Fruit fly (Drosophila melanogaster) whole organism, wandering third instar larva: ENCODE data around the gene CG9004.

Experiments used
- Abd-B ChIP-seq: fragments of >200 bp; optimal IDR thresholded peaks from 2 replicates; lab custom pipeline; 2017; ENCODE audit warnings: missing biosample characterization, missing genetic modification characterization
- CG32264 ChIP-seq: fragments of 200-800 bp; sonication (Bioruptor generic); optimal IDR thresholded peaks from 2 replicates; lab custom pipeline; 2016; ENCODE audit warnings: missing biosample characterization, missing genetic modification characterization
- CG9705 ChIP-seq: fragments of 200-800 bp; sonication (Bioruptor generic); optimal IDR thresholded peaks from 2 replicates; lab custom pipeline; 2018; ENCODE audit warnings: missing biosample characterization, mild to moderate bottlenecking, missing genetic modification characterization
- CrebA ChIP-seq: fragments of 200-800 bp; sonication (Bioruptor generic); optimal IDR thresholded peaks from 2 replicates; lab custom pipeline; 2016; ENCODE audit warnings: missing biosample characterization, mild to moderate bottlenecking, missing genetic modification characterization, borderline replicate concordance
- Dfd ChIP-seq: fragments of >200 bp; optimal IDR thresholded peaks from 2 replicates; lab custom pipeline; 2017; ENCODE audit warnings: missing biosample characterization, missing genetic modification characterization
- Dif ChIP-seq: fragments of 200-275, 200-300 bp; sonication (Bioruptor generic); optimal IDR thresholded peaks from 2 replicates; lab custom pipeline; 2018; ENCODE audit warnings: missing biosample characterization, missing genetic modification characterization; ENCODE audit not compliant: partially characterized antibody
- GATAd ChIP-seq: sonication (Bioruptor generic); optimal IDR thresholded peaks from 2 replicates; lab custom pipeline; 2016; ENCODE audit warnings: missing biosample characterization, missing genetic modification characterization
- HLH106 ChIP-seq: fragments of 200-800 bp; optimal IDR thresholded peaks from 3 replicates; lab custom pipeline; 2019; ENCODE audit warnings: missing biosample characterization, mild to moderate bottlenecking, missing genetic modification characterization, moderate library complexity
- Hnf4 ChIP-seq: fragments of 200-800 bp; sonication (Bioruptor generic); optimal IDR thresholded peaks from 2 replicates; lab custom pipeline; 2016; ENCODE audit warnings: missing biosample characterization, mild to moderate bottlenecking, missing genetic modification characterization
- Hr78 ChIP-seq: fragments of >200 bp; optimal IDR thresholded peaks from 2 replicates; lab custom pipeline; 2017; ENCODE audit warnings: missing biosample characterization, missing genetic modification characterization
- Hr83 ChIP-seq: fragments of 200-300 bp; sonication (Bioruptor generic); optimal IDR thresholded peaks from 2 replicates; lab custom pipeline; 2016; ENCODE audit warnings: missing biosample characterization, mild to moderate bottlenecking, missing genetic modification characterization, moderate library complexity; ENCODE audit not compliant: poor library complexity, severe bottlenecking
- Jra ChIP-seq: sonication (Bioruptor generic); optimal IDR thresholded peaks from 2 replicates; lab custom pipeline; 2016; ENCODE audit warnings: missing biosample characterization, missing genetic modification characterization
- Mio ChIP-seq: sonication (Bioruptor generic); optimal IDR thresholded peaks from 2 replicates; lab custom pipeline; 2016; ENCODE audit warnings: missing biosample characterization, missing genetic modification characterization
- Myc ChIP-seq: fragments of >200 bp; optimal IDR thresholded peaks from 2 replicates; lab custom pipeline; 2017
- N ChIP-seq: fragments of >200 bp; optimal IDR thresholded peaks from 2 replicates; lab custom pipeline; 2018; ENCODE audit warnings: missing biosample characterization, missing external identifiers, missing genetic modification characterization
- OdsH ChIP-seq: fragments of 200-800 bp; sonication (Bioruptor generic); optimal IDR thresholded peaks from 2 replicates; lab custom pipeline; 2016; ENCODE audit warnings: missing biosample characterization, mild to moderate bottlenecking, missing genetic modification characterization
- Rel ChIP-seq, 2 experiments: fragments of 200-800 bp; sonication (Bioruptor generic) in 1 of 2; optimal IDR thresholded peaks; 2 replicates in 1 of 2; 3 replicates in 1 of 2; lab custom pipeline; 2016 to 2019; ENCODE audit warnings: mild to moderate bottlenecking in 2 of 2, missing biosample characterization in 2 of 2, missing genetic modification characterization in 2 of 2, moderate library complexity in 1 of 2
- Sp1 ChIP-seq: fragments of 200-800 bp; sonication (Bioruptor generic); optimal IDR thresholded peaks from 3 replicates; lab custom pipeline; 2019; ENCODE audit warnings: missing biosample characterization, mild to moderate bottlenecking, missing genetic modification characterization, moderate library complexity
- Vsx2 ChIP-seq: fragments of 200-300, 225-300 bp; sonication (Bioruptor generic); optimal IDR thresholded peaks from 2 replicates; lab custom pipeline; 2018; ENCODE audit warnings: missing biosample characterization, missing genetic modification characterization; ENCODE audit not compliant: partially characterized antibody
- br ChIP-seq: fragments of 200-800 bp; sonication (Bioruptor generic); optimal IDR thresholded peaks from 2 replicates; lab custom pipeline; 2016; ENCODE audit warnings: missing biosample characterization, missing genetic modification characterization
- brk ChIP-seq: fragments of 200-800 bp; sonication (Bioruptor generic); optimal IDR thresholded peaks from 2 replicates; lab custom pipeline; 2016; ENCODE audit warnings: missing biosample characterization, mild to moderate bottlenecking, missing genetic modification characterization
- dl ChIP-seq, 2 experiments: fragments of 175-275, 200-275 bp in 1 of 2; fragments of 200-275 bp in 1 of 2; sonication (Bioruptor generic); optimal IDR thresholded peaks; lab custom pipeline; 2018; ENCODE audit warnings: mild to moderate bottlenecking in 2 of 2, missing biosample characterization in 2 of 2, missing genetic modification characterization in 2 of 2, moderate library complexity in 2 of 2; ENCODE audit not compliant: partially characterized antibody in 2 of 2, insufficient read depth in 1 of 2
- dmrt93B ChIP-seq: fragments of 200-800 bp; sonication (Bioruptor generic); optimal IDR thresholded peaks from 2 replicates; lab custom pipeline; 2018; ENCODE audit warnings: missing biosample characterization, mild to moderate bottlenecking, missing genetic modification characterization
- dsf ChIP-seq: sonication (Bioruptor generic); optimal IDR thresholded peaks from 2 replicates; lab custom pipeline; 2016; ENCODE audit warnings: missing biosample characterization, missing genetic modification characterization, borderline replicate concordance
- ey ChIP-seq: fragments of 200-800 bp; sonication (Bioruptor generic); optimal IDR thresholded peaks from 2 replicates; lab custom pipeline; 2016; ENCODE audit warnings: missing biosample characterization, missing genetic modification characterization
- foxo ChIP-seq, 2 experiments: fragments of 200-800 bp; sonication (Bioruptor generic); optimal IDR thresholded peaks; 2 replicates in 1 of 2; 3 replicates in 1 of 2; lab custom pipeline; 2016 to 2017; ENCODE audit warnings: missing biosample characterization in 2 of 2, missing genetic modification characterization in 2 of 2
- fru ChIP-seq: fragments of 200-800 bp; sonication (Bioruptor generic); optimal IDR thresholded peaks from 3 replicates; lab custom pipeline; 2016; ENCODE audit warnings: missing biosample characterization, mild to moderate bottlenecking, missing genetic modification characterization
- h ChIP-seq: fragments of 200-800 bp; sonication (Bioruptor generic); optimal IDR thresholded peaks from 3 replicates; lab custom pipeline; 2016; ENCODE audit warnings: missing biosample characterization, mild to moderate bottlenecking, missing genetic modification characterization
- jim ChIP-seq: fragments of 175-275, 200-325 bp; sonication (Bioruptor generic); optimal IDR thresholded peaks from 2 replicates; lab custom pipeline; 2016; ENCODE audit warnings: missing biosample characterization, mild to moderate bottlenecking, missing genetic modification characterization
- lola ChIP-seq: fragments of >200 bp; optimal IDR thresholded peaks from 2 replicates; lab custom pipeline; 2017; ENCODE audit warnings: missing biosample characterization, missing genetic modification characterization
- pan ChIP-seq: fragments of >200 bp; optimal IDR thresholded peaks from 2 replicates; lab custom pipeline; 2017
- psq ChIP-seq: fragments of 200-800 bp; sonication (Bioruptor generic); optimal IDR thresholded peaks from 3 replicates; lab custom pipeline; 2017; ENCODE audit warnings: missing biosample characterization, mild to moderate bottlenecking, missing genetic modification characterization, moderate library complexity
- rgr ChIP-seq: fragments of 200-800 bp; sonication (Bioruptor generic); optimal IDR thresholded peaks from 3 replicates; lab custom pipeline; 2016; ENCODE audit warnings: missing biosample characterization, mild to moderate bottlenecking, missing genetic modification characterization
- sage ChIP-seq: fragments of 200-800 bp; sonication (Bioruptor generic); optimal IDR thresholded peaks from 2 replicates; lab custom pipeline; 2016; ENCODE audit warnings: missing biosample characterization, mild to moderate bottlenecking, missing genetic modification characterization
- sv ChIP-seq: fragments of 200-800 bp; sonication (Bioruptor generic); optimal IDR thresholded peaks from 3 replicates; lab custom pipeline; 2016; ENCODE audit warnings: missing biosample characterization, missing genetic modification characterization
- tai ChIP-seq: sonication (Bioruptor generic); optimal IDR thresholded peaks from 2 replicates; lab custom pipeline; 2016; ENCODE audit warnings: missing biosample characterization, missing genetic modification characterization
- usp ChIP-seq: fragments of >200 bp; optimal IDR thresholded peaks from 2 replicates; lab custom pipeline; 2017; ENCODE audit warnings: missing biosample characterization, missing genetic modification characterization
- woc ChIP-seq: sonication (Bioruptor generic); optimal IDR thresholded peaks from 2 replicates; lab custom pipeline; 2016; ENCODE audit warnings: missing biosample characterization, mild to moderate bottlenecking, missing genetic modification characterization

Gene CG9004

DNA sequence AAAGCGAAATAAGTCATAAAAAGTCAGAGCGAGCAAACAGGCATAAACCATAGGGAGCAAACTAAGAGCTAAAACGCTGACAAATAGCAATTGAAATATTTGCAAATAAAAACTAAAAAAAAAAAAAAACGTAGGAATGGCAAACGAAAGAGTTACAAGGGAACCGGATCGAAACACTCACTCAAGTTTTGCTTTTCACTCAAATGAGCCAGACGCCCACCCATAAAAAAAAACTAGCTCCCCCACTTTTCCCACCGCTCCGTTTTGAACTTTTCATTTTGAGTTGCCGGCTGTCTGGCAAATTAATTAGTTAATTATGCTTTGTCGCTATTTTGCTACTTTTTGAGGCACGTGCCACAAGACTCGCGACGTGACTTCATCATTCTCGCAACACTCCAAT is 41.3 kb downstream of the CG9004 start:
- no peak for TF ChIP-seq Hr83
- no peak for TF ChIP-seq h (GFP tag; lab: Kevin White, UChicago)
- TF ChIP-seq Dfd = no peak
- no peak for TF ChIP-seq Vsx2 (GFP tag; lab: Kevin White, UChicago)
- no peak for TF ChIP-seq Sp1 (GFP tag; lab: Kevin White, UChicago)
- no peak for TF ChIP-seq Abd-B (GFP tag; lab: Kevin White, UChicago)
- TF ChIP-seq fru (GFP tag; lab: Kevin White, UChicago) = no peak
- no peak for TF ChIP-seq usp (GFP tag; lab: Kevin White, UChicago)
- no peak for TF ChIP-seq jim (GFP tag; lab: Kevin White, UChicago)
- no peak for TF ChIP-seq Mio
- TF ChIP-seq woc (GFP tag; lab: Kevin White, UChicago) = no peak
- no peak for TF ChIP-seq OdsH (GFP tag; lab: Kevin White, UChicago)
- TF ChIP-seq CrebA (GFP tag; lab: Kevin White, UChicago) = no peak
- no peak for TF ChIP-seq dmrt93B (GFP tag; lab: Kevin White, UChicago)
- TF ChIP-seq lola (GFP tag; lab: Kevin White, UChicago) = no peak
- no peak for TF ChIP-seq Rel (GFP tag; optimal IDR thresholded peaks at IDR 0.05; lab: Kevin White, UChicago)
- no peak for TF ChIP-seq Rel (tag; optimal IDR thresholded peaks at IDR 0.05; lab: Kevin White, UChicago)
- no peak for TF ChIP-seq brk (GFP tag; lab: Kevin White, UChicago)

- TF ChIP-seq Dif (GFP tag; lab: Kevin White, UChicago) = peak; percentile 42
- no peak for TF ChIP-seq Vsx2 (GFP tag; lab: Kevin White, UChicago)
- TF ChIP-seq N (GFP tag; lab: Kevin White, UChicago) = no peak
- TF ChIP-seq Hr83 = peak; percentile 43
- peak; percentile 42 for TF ChIP-seq dsf (GFP tag; lab: Kevin White, UChicago)
- peak; percentile 96 for TF ChIP-seq Sp1 (GFP tag; lab: Kevin White, UChicago)
- no peak for TF ChIP-seq pan
- TF ChIP-seq tai (GFP tag; lab: Kevin White, UChicago) = peak; percentile 32
- peak; percentile 70 for TF ChIP-seq Rel (GFP tag; optimal IDR thresholded peaks at IDR 0.05; lab: Kevin White, UChicago)
- TF ChIP-seq Rel (tag; optimal IDR thresholded peaks at IDR 0.05; lab: Kevin White, UChicago) = peak; percentile 23
- TF ChIP-seq psq (GFP tag; lab: Kevin White, UChicago) = peak; percentile 93
- no peak for TF ChIP-seq Abd-B (GFP tag; lab: Kevin White, UChicago)
- peak; percentile 93 for TF ChIP-seq h (GFP tag; lab: Kevin White, UChicago)
- peak; percentile 64 for TF ChIP-seq Hnf4 (GFP tag; lab: Kevin White, UChicago)
- peak; percentile 91 for TF ChIP-seq OdsH (GFP tag; lab: Kevin White, UChicago)
- TF ChIP-seq CG32264 (GFP tag; lab: Kevin White, UChicago) = peak; percentile 4
- TF ChIP-seq rgr (GFP tag; lab: Kevin White, UChicago) = peak; percentile 87
- no peak for TF ChIP-seq GATAd (GFP tag; lab: Kevin White, UChicago)
- TF ChIP-seq foxo (GFP tag; optimal IDR thresholded peaks at IDR 0.05; lab: Kevin White, UChicago) = peak in 1 of 2 experiments; percentile 93
- TF ChIP-seq Mio = no peak
- no peak for TF ChIP-seq Myc (lab: Kevin White, UChicago)
- TF ChIP-seq HLH106 (tag; lab: Kevin White, UChicago) = peak; percentile 90
- TF ChIP-seq CrebA (GFP tag; lab: Kevin White, UChicago) = no peak
- no peak for TF ChIP-seq dl (GFP tag; optimal IDR thresholded peaks at IDR 0.05; lab: Kevin White, UChicago; ENCODE audit: insufficient read depth in 1 of 2, partially characterized antibody in 2 of 2)
- peak; percentile 36 for TF ChIP-seq woc (GFP tag; lab: Kevin White, UChicago)
- TF ChIP-seq br (GFP tag; lab: Kevin White, UChicago) = peak; percentile 85
- peak; percentile 18 for TF ChIP-seq sage (GFP tag; lab: Kevin White, UChicago)
- TF ChIP-seq Dfd = peak; percentile 89
- peak; percentile 86 for TF ChIP-seq dmrt93B (GFP tag; lab: Kevin White, UChicago)
- TF ChIP-seq fru (GFP tag; lab: Kevin White, UChicago) = peak; percentile 89
- peak; percentile 7 for TF ChIP-seq sv (GFP tag; lab: Kevin White, UChicago)
- TF ChIP-seq Hr78 (GFP tag; lab: Kevin White, UChicago) = no peak
- peak; percentile 83 for TF ChIP-seq CG9705 (GFP tag; lab: Kevin White, UChicago)
- no peak for TF ChIP-seq usp (GFP tag; lab: Kevin White, UChicago)
- TF ChIP-seq brk (GFP tag; lab: Kevin White, UChicago) = peak; percentile 76
- TF ChIP-seq jim (GFP tag; lab: Kevin White, UChicago) = no peak
- TF ChIP-seq ey (GFP tag; lab: Kevin White, UChicago) = peak; percentile 75
- TF ChIP-seq lola (GFP tag; lab: Kevin White, UChicago) = no peak
- peak; percentile 51 for TF ChIP-seq Jra
These were observed 44.0 kb downstream of the CG9004 start for dm6 chr3L:2417399-2418040.
